Worm (Caenorhabditis elegans) whole organism, L3 larva: ENCODE results near the gene ric-7.

ENCODE experiments used
- aly-2 ChIP-seq: fragments of 150-350 bp; optimal IDR thresholded peaks from 2 replicates; lab custom pipeline; 2014; ENCODE audit warnings: missing biosample characterization, missing genetic modification characterization
- ama-1 ChIP-seq: fragments of 150-350 bp; optimal IDR thresholded peaks from 2 replicates; lab custom pipeline; 2018
- ceh-16 ChIP-seq: sonication (generic microtip); optimal IDR thresholded peaks from 2 replicates; lab custom pipeline; 2017; ENCODE audit warnings: missing biosample characterization, missing genetic modification characterization
- ceh-82 ChIP-seq: fragments of 150-350 bp; optimal IDR thresholded peaks from 2 replicates; lab custom pipeline; 2014; ENCODE audit warnings: missing biosample characterization, missing genetic modification characterization
- ceh-9 ChIP-seq: sonication (generic microtip); optimal IDR thresholded peaks from 2 replicates; lab custom pipeline; 2018; ENCODE audit warnings: missing biosample characterization, missing genetic modification characterization
- daf-12 ChIP-seq: fragments of 150-350 bp; optimal IDR thresholded peaks from 2 replicates; lab custom pipeline; 2014; ENCODE audit warnings: missing biosample characterization, missing genetic modification reagents, missing genetic modification characterization
- egl-5 ChIP-seq: fragments of 150-350 bp; optimal IDR thresholded peaks from 2 replicates; lab custom pipeline; 2017; ENCODE audit warnings: missing biosample characterization, missing genetic modification reagents, missing genetic modification characterization, inconsistent platforms
- fkh-2 ChIP-seq: fragments of 150-350 bp; optimal IDR thresholded peaks from 2 replicates; lab custom pipeline; 2014; ENCODE audit warnings: missing biosample characterization, missing genetic modification reagents, missing genetic modification characterization
- fos-1 ChIP-seq: fragments of 150-350 bp; optimal IDR thresholded peaks from 2 replicates; lab custom pipeline; 2014; ENCODE audit warnings: missing biosample characterization, missing genetic modification characterization
- hmg-11 ChIP-seq: sonication (generic microtip); optimal IDR thresholded peaks from 2 replicates; lab custom pipeline; 2016; ENCODE audit warnings: missing genetic modification characterization, missing compliant biosample characterization
- jun-1 ChIP-seq: fragments of 150-350 bp; optimal IDR thresholded peaks from 2 replicates; lab custom pipeline; 2014; ENCODE audit warnings: missing biosample characterization, missing genetic modification reagents, missing genetic modification characterization
- lin-15B ChIP-seq: fragments of 150-350 bp; optimal IDR thresholded peaks from 2 replicates; lab custom pipeline; 2014; ENCODE audit warnings: missing biosample characterization, missing genetic modification characterization
- lin-39 ChIP-seq: fragments of 150-350 bp; optimal IDR thresholded peaks from 2 replicates; lab custom pipeline; 2018; ENCODE audit warnings: missing biosample characterization, missing genetic modification reagents, missing genetic modification characterization
- lsy-12 ChIP-seq: sonication (generic microtip); optimal IDR thresholded peaks from 2 replicates; lab custom pipeline; 2016; ENCODE audit warnings: mild to moderate bottlenecking, missing genetic modification characterization, missing compliant biosample characterization
- mml-1 ChIP-seq: fragments of 150-350 bp; sonication (generic microtip); optimal IDR thresholded peaks from 3 replicates; lab custom pipeline; 2014; ENCODE audit warnings: missing biosample characterization, missing genetic modification characterization
- nhr-12 ChIP-seq: fragments of 150-350 bp; optimal IDR thresholded peaks from 2 replicates; lab custom pipeline; 2014; ENCODE audit warnings: missing biosample characterization, missing genetic modification characterization
- nhr-237 ChIP-seq: fragments of 150-350 bp; optimal IDR thresholded peaks from 2 replicates; lab custom pipeline; 2014; ENCODE audit warnings: missing biosample characterization, missing genetic modification characterization
- nhr-25 ChIP-seq: sonication (generic microtip); optimal IDR thresholded peaks from 2 replicates; lab custom pipeline; 2017; ENCODE audit warnings: missing biosample characterization, missing genetic modification characterization
- nhr-28 ChIP-seq: fragments of 150-350 bp; optimal IDR thresholded peaks from 2 replicates; lab custom pipeline; 2014; ENCODE audit warnings: missing biosample characterization, missing genetic modification characterization
- nhr-43 ChIP-seq: sonication (generic microtip); optimal IDR thresholded peaks from 2 replicates; lab custom pipeline; 2016; ENCODE audit warnings: mild to moderate bottlenecking, missing genetic modification characterization, missing compliant biosample characterization; ENCODE audit not compliant: poor library complexity, severe bottlenecking
- tbx-2 ChIP-seq: sonication (generic microtip); optimal IDR thresholded peaks from 2 replicates; lab custom pipeline; 2016; ENCODE audit warnings: mild to moderate bottlenecking, missing genetic modification characterization, missing compliant biosample characterization
- ztf-4 ChIP-seq: fragments of 150-350 bp; optimal IDR thresholded peaks from 2 replicates; lab custom pipeline; 2014; ENCODE audit warnings: missing biosample characterization, missing genetic modification characterization

Gene ric-7

ce11 chrV:13946385-13947019 is 59.2 kb downstream of the ric-7 start, which contains the start of the genes srx-10 and clec-226:
srx-10 (minus strand) TSS chrV:13946485.
clec-226 (plus strand) TSS chrV:13946969.
- TF ChIP-seq hmg-11 (tag; lab: Kevin White, UChicago) (no peak), nhr-28 (no peak), ceh-16 (tag; lab: Kevin White, UChicago) (no peak), jun-1 (no peak), tbx-2 (no peak), nhr-25 (tag; lab: Kevin White, UChicago) (no peak), nhr-237 (no peak), daf-12 (tag; lab: Kevin White, UChicago) (no peak), mml-1 (tag; lab: Kevin White, UChicago) (no peak), nhr-43 (tag; lab: Kevin White, UChicago) (no peak), fkh-2 (no peak), egl-5 (no peak), nhr-12 (no peak), ceh-9 (tag; lab: Kevin White, UChicago) (no peak), ztf-4 (no peak), fos-1 (tag; lab: Kevin White, UChicago) (no peak), lin-39 (no peak), lsy-12 (no peak), ama-1 (no peak)

DNA sequence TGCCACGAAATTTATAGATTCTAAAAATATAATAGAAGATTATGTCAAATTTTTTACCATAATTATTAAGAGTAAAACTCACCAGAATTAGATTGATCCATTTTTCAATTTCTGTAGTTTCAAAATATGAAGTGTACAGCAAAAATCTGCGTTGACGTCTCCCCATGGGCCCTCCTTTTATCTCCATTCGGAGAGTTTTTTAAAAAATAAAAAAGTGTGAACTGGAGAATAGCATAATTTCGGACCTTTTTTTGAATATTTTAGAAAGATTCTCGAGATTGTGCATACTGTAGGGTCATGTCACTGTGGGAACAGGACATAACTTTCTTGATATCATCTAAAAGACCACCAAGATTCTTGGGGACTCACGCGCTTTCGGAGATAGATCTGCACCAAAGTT is 63.6 kb downstream of the ric-7 start, which contains the start of gene dpr-1:
TSS of gene dpr-1 (minus strand) at position 101 of the 400 bp plus-strand sequence.
- no peak for TF ChIP-seq aly-2
- TF ChIP-seq lin-15B (tag; lab: Kevin White, UChicago) = no peak
- no peak for TF ChIP-seq jun-1
- no peak for TF ChIP-seq ceh-82 (tag; lab: Kevin White, UChicago)
